Worm (Caenorhabditis elegans): ENCODE results near the gene R10E4.6.

Gene R10E4.6

DNA sequence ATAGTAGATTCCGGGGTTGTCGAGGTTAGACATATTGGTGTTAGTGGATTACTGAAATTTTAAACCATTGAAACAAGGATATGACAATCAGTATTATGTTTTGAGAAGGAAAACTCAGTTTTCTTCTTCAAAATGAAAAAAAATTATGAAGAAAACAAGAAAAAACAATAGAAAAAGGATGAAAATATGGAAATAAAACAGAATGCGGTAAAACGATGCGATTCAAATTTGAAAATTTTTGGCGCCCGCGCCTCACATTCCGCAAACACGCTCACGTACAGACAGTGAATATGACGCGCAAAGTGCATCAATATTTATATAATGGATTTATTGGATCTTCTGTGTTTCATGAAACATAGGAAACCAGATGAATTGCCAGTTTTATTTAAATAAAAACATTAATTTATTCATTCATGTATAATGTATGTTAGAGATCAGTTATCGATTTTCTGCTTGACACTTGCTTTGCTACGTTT, 2.0 kb upstream of the R10E4.6 start, which contains the start of gene mcm-5 (continued):
- TF ChIP-seq snpc-4 (GFP tag; optimal IDR thresholded peaks at IDR 0.05) = peak; percentile 9
- no peak for TF ChIP-seq snpc-4 (tag; optimal IDR thresholded peaks at IDR 0.05)
- TF ChIP-seq lin-26 (GFP tag; IDR thresholded peaks at IDR 0.05) = no peak

DNA sequence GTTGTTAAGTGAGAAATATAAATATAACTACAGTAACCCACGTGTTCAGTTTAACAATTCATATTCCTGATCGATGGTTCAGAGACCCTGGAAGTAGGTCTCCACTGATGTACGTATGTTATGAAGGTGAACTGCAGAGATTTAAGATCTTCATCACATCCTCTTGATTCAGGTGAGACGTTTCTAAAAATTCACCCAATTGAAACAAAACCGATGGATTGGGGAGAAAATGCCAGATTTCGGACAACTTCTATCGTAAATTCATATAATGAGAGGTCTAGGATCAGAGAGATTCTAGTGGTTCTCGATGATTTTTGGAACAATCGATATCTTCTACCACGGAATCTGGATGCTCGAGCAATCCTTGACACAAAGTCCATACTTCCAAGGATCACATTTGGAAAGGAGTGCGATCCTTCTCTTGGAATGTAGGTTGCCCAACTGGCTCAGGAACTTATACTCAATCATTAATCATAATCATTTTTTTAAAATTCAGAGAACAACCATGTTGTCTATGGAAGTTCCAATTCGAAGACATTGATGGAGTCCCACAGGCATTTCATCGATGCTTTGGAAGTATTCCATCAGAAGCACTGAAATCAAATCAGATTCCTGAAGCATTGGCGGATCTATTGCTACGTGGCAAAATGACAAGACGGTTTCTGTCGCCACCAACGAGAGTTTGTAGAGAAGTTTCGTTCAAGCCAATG, 1.1 kb downstream of the R10E4.6 start, which contains the start of the genes nth-1 and R10E4.7:
Gene nth-1, minus strand, starts transcription at position 101 of the 710 bp plus-strand sequence.
Gene R10E4.7, plus strand, starts transcription at position 660 of the 710 bp plus-strand sequence.
- no peak for TF ChIP-seq ZK185.1 (tag; optimal IDR thresholded peaks at IDR 0.05; ENCODE audit: poor library complexity, severe bottlenecking)
- TF ChIP-seq dpff-1 (tag; optimal IDR thresholded peaks at IDR 0.05) = no peak
- no peak for TF ChIP-seq ccch-3 (GFP tag; optimal IDR thresholded peaks at IDR 0.05)
- no peak for TF ChIP-seq ama-1 (optimal IDR thresholded peaks at IDR 0.05)
- TF ChIP-seq ama-1 (GFP tag; optimal IDR thresholded peaks at IDR 0.05) = no peak
- no peak for TF ChIP-seq lin-26 (GFP tag; IDR thresholded peaks at IDR 0.05)
- TF ChIP-seq nhr-179 (tag; optimal IDR thresholded peaks at IDR 0.05) = no peak
- TF ChIP-seq ztf-6 (GFP tag; IDR thresholded peaks at IDR 0.05) = no peak
- TF ChIP-seq nhr-90 (tag; optimal IDR thresholded peaks at IDR 0.05) = no peak
- no peak for TF ChIP-seq bed-1 (GFP tag; IDR thresholded peaks at IDR 0.05)
- no peak for TF ChIP-seq F22D6.2 (tag; optimal IDR thresholded peaks at IDR 0.05)
- TF ChIP-seq ceh-40 (GFP tag; IDR thresholded peaks at IDR 0.05) = no peak

DNA sequence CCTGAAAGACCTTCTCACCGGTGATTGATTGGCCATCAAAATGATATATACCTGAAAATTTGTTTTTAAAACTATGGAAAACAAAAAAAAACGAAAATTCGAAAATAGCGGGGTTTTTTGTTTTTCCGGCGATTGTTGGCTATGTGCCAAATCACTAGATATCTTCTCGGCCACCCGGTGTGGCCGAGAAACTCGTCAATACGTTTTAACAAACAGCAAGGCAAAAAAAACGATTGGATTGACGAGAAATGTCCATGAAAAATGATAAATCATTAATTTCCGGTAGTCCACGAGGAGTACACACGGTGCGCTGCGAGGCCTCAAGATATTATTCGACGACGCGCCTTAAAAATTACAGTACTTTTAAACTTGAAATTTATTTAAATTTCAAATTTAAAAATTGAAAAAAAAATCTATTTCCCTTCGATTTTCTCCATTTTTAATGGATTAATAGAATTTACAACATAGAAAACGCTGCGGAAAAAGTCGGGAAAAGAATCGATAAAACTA, 7.8 kb downstream of the R10E4.6 start, which contains the start of gene R10E4.11:
Gene R10E4.11, minus strand, starts transcription at position 51 of the 510 bp plus-strand sequence.
- TF ChIP-seq madf-6 (GFP tag; IDR thresholded peaks at IDR 0.05) = peak; percentile 54; the same call in 1 of the 2 replicates
- TF ChIP-seq K11D2.4 (GFP tag; IDR thresholded peaks at IDR 0.05) = no peak
- TF ChIP-seq repo-1 (tag; optimal IDR thresholded peaks at IDR 0.05) = no peak
- no peak for TF ChIP-seq akir-1 (GFP tag; optimal IDR thresholded peaks at IDR 0.05)
- no peak for TF ChIP-seq lsy-27 (tag; optimal IDR thresholded peaks at IDR 0.05; ENCODE audit: borderline replicate concordance, insufficient read depth)
- TF ChIP-seq sdz-38 (tag; optimal IDR thresholded peaks at IDR 0.05) = no peak
- no peak for TF ChIP-seq madf-10 (tag; optimal IDR thresholded peaks at IDR 0.05)
- TF ChIP-seq F33H1.4 (GFP tag; IDR thresholded peaks at IDR 0.05) = peak; percentile 61
- peak; percentile 66 for TF ChIP-seq lsl-1 (GFP tag; optimal IDR thresholded peaks at IDR 0.05)

DNA sequence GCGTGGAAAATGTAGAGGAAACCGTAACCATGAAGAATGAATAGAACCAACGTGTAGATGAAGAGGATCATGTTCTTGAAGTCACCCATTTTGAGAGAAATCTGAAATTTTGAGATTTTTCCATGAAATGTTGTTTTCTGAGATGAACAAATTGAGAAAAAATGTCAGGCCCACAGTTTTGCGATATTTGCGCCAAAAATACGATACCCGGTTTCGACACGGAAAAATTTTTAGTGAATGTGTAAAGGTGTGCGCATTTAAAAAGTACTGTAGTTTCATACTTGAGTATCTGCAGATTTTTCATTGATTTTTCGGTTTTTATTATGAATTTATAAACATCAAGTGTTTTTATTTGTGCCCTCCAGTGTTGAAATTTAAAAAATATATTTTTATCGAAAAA, 9.1 kb downstream of the R10E4.6 start, which contains the start of gene R10E4.9:
Gene R10E4.9, minus strand, starts transcription at position 101 of the 400 bp plus-strand sequence.
- no peak for TF ChIP-seq aptf-2 (GFP tag; conservative IDR thresholded peaks at IDR 0.05)
- TF ChIP-seq F22D6.2 (tag; optimal IDR thresholded peaks at IDR 0.05) = no peak
- no peak for TF ChIP-seq zfh-2 (GFP tag; conservative IDR thresholded peaks at IDR 0.05)
- no peak for TF ChIP-seq rpc-1 (optimal IDR thresholded peaks at IDR 0.05)
- TF ChIP-seq rpc-1 (tag; optimal IDR thresholded peaks at IDR 0.05) = no peak
- no peak for TF ChIP-seq B0336.3 (GFP tag; IDR thresholded peaks at IDR 0.05)
- TF ChIP-seq attf-5 (GFP tag; optimal IDR thresholded peaks at IDR 0.05) = no peak
- no peak for TF ChIP-seq sdz-38 (tag; optimal IDR thresholded peaks at IDR 0.05)
- no peak for TF ChIP-seq tbp1 (GFP tag; optimal IDR thresholded peaks at IDR 0.05)
- no peak for TF ChIP-seq mes-4 (tag; optimal IDR thresholded peaks at IDR 0.05)
- TF ChIP-seq C06A6.2 (GFP tag; conservative IDR thresholded peaks at IDR 0.05) = no peak
- TF ChIP-seq atf-7 (tag; optimal IDR thresholded peaks at IDR 0.05) = no peak

Data from whole organism, young adult.